Fruit fly (Drosophila melanogaster) whole organism, embryonic: ENCODE results near the gene Gk1.

Source experiments
- ATbp ChIP-seq: fragments of 200-800 bp; sonication (Bioruptor generic); optimal IDR thresholded peaks from 2 replicates; lab custom pipeline; 2017; ENCODE audit warnings: missing biosample characterization, mild to moderate bottlenecking, missing genetic modification characterization, missing genetic modification reagents
- Atf3 ChIP-seq: fragments of 200-800 bp; sonication (Bioruptor generic); optimal IDR thresholded peaks from 3 replicates; lab custom pipeline; 2016; ENCODE audit warnings: missing biosample characterization, missing genetic modification characterization
- B-H2 ChIP-seq: fragments of 200-800 bp; sonication (Bioruptor generic); optimal IDR thresholded peaks from 2 replicates; lab custom pipeline; 2018; ENCODE audit warnings: missing biosample characterization, mild to moderate bottlenecking, missing genetic modification characterization
- Blimp-1 ChIP-seq: fragments of 200-800 bp; sonication (Bioruptor generic); optimal IDR thresholded peaks from 3 replicates; lab custom pipeline; 2018; ENCODE audit warnings: missing biosample characterization, missing genetic modification characterization, mild to moderate bottlenecking, moderate library complexity, missing genetic modification reagents
- CG1233 ChIP-seq: fragments of 200-800 bp; sonication (Bioruptor generic); optimal IDR thresholded peaks from 4 replicates; lab custom pipeline; 2018; ENCODE audit warnings: missing biosample characterization, mild to moderate bottlenecking, missing genetic modification characterization
- CG14710 ChIP-seq: fragments of 200-800 bp; sonication (Bioruptor generic); optimal IDR thresholded peaks from 3 replicates; lab custom pipeline; 2019; ENCODE audit warnings: missing biosample characterization, mild to moderate bottlenecking, missing genetic modification characterization, moderate library complexity
- CG15011 ChIP-seq: fragments of 200-800 bp; sonication (Bioruptor generic); optimal IDR thresholded peaks from 3 replicates; lab custom pipeline; 2018; ENCODE audit warnings: missing biosample characterization, mild to moderate bottlenecking, missing genetic modification characterization
- CG15073 ChIP-seq: fragments of 200-800 bp; sonication (Bioruptor generic); optimal IDR thresholded peaks from 2 replicates; lab custom pipeline; 2016; ENCODE audit warnings: missing biosample characterization, missing genetic modification characterization
- CG1529 ChIP-seq: fragments of 200-800 bp; sonication (Bioruptor generic); optimal IDR thresholded peaks from 3 replicates; lab custom pipeline; 2018; ENCODE audit warnings: missing biosample characterization, missing genetic modification characterization
- CG15601 ChIP-seq: fragments of 200-800 bp; sonication (Bioruptor generic); optimal IDR thresholded peaks from 3 replicates; lab custom pipeline; 2019; ENCODE audit warnings: missing biosample characterization, mild to moderate bottlenecking, missing genetic modification characterization, moderate library complexity
- CG18011 ChIP-seq: fragments of 200-800 bp; sonication (Bioruptor generic); optimal IDR thresholded peaks from 2 replicates; lab custom pipeline; 2017; ENCODE audit warnings: missing biosample characterization, missing genetic modification characterization, mild to moderate bottlenecking, moderate library complexity, missing genotype
- CG18764 ChIP-seq: fragments of 200-800 bp; sonication (Bioruptor generic); optimal IDR thresholded peaks from 3 replicates; lab custom pipeline; 2016; ENCODE audit warnings: missing biosample characterization, missing genetic modification characterization
- CG32767 ChIP-seq: fragments of 200-800 bp; sonication (Bioruptor generic); IDR thresholded peaks from 2 replicates; pipeline ENCODE4 v1.3.6; 2022; ENCODE audit warnings: missing biosample characterization, missing genetic modification characterization
- CG33213 ChIP-seq: fragments of 200-800 bp; sonication (Bioruptor generic); optimal IDR thresholded peaks from 3 replicates; lab custom pipeline; 2016; ENCODE audit warnings: missing biosample characterization, missing genetic modification characterization
- CG4707 ChIP-seq: fragments of 200-800 bp; sonication (Bioruptor generic); optimal IDR thresholded peaks from 2 replicates; lab custom pipeline; 2018; ENCODE audit warnings: missing biosample characterization, mild to moderate bottlenecking, missing genetic modification characterization, moderate library complexity
- CG6654 ChIP-seq: fragments of 200-800 bp; sonication (Bioruptor generic); optimal IDR thresholded peaks from 2 replicates; lab custom pipeline; 2017; ENCODE audit warnings: missing biosample characterization, mild to moderate bottlenecking, missing genetic modification characterization
- CG6683 ChIP-seq: fragments of 200-800 bp; sonication (Bioruptor generic); optimal IDR thresholded peaks from 2 replicates; lab custom pipeline; 2017; ENCODE audit warnings: missing biosample characterization, mild to moderate bottlenecking, missing genetic modification characterization, missing genetic modification reagents
- CG6791 ChIP-seq: fragments of 200-800 bp; sonication (Bioruptor generic); IDR thresholded peaks from 3 replicates; pipeline ENCODE4 v1.3.6; 2022; ENCODE audit warnings: missing biosample characterization, missing genetic modification characterization; ENCODE audit not compliant: partially characterized antibody
- CG8089 ChIP-seq: fragments of 200-800 bp; sonication (Bioruptor generic); optimal IDR thresholded peaks from 3 replicates; lab custom pipeline; 2016; ENCODE audit warnings: missing biosample characterization, missing genetic modification characterization
- CG8924 ChIP-seq: fragments of 200-800 bp; optimal IDR thresholded peaks from 3 replicates; lab custom pipeline; 2019; ENCODE audit warnings: missing biosample characterization, mild to moderate bottlenecking, missing genetic modification characterization, moderate library complexity
- CG9797 ChIP-seq: fragments of 200-800 bp; sonication (Bioruptor generic); optimal IDR thresholded peaks from 3 replicates; lab custom pipeline; 2018; ENCODE audit warnings: missing biosample characterization, mild to moderate bottlenecking, missing genetic modification characterization
- CkIIα-i1 ChIP-seq: fragments of 200-800 bp; sonication (Bioruptor generic); IDR thresholded peaks from 2 replicates; pipeline ENCODE4 v1.3.6; 2022; ENCODE audit warnings: missing biosample characterization, missing genetic modification characterization
- D19B ChIP-seq: fragments of 200-800 bp; sonication (Bioruptor generic); optimal IDR thresholded peaks from 2 replicates; lab custom pipeline; 2017; ENCODE audit warnings: missing biosample characterization, mild to moderate bottlenecking, missing genetic modification characterization
- Dbx ChIP-seq: fragments of 200-800 bp; sonication (Bioruptor generic); IDR thresholded peaks from 3 replicates; pipeline ENCODE4 v1.3.6; 2022; ENCODE audit warnings: missing biosample characterization, missing genetic modification characterization
- Dp ChIP-seq: fragments of 200-800 bp; sonication (Bioruptor generic); optimal IDR thresholded peaks from 2 replicates; lab custom pipeline; 2018; ENCODE audit warnings: missing biosample characterization, mild to moderate bottlenecking, missing genetic modification characterization, moderate library complexity
- Ets65A ChIP-seq: fragments of 200-800 bp; sonication (Bioruptor generic); peaks from one replicate; lab custom pipeline; 2016; ENCODE audit warnings: missing biosample characterization, missing genetic modification characterization
- Fer1 ChIP-seq: fragments of 200-800 bp; sonication (Bioruptor generic); optimal IDR thresholded peaks from 2 replicates; lab custom pipeline; 2017; ENCODE audit warnings: missing biosample characterization, mild to moderate bottlenecking, missing genetic modification characterization
- Gug ChIP-seq: fragments of 200-800 bp; sonication (Bioruptor generic); IDR thresholded peaks from 4 replicates; pipeline ENCODE4 v1.3.6; 2022; ENCODE audit warnings: missing biosample characterization, missing genetic modification characterization
- Hand ChIP-seq: fragments of 200-800 bp; sonication (Bioruptor generic); optimal IDR thresholded peaks from 2 replicates; lab custom pipeline; 2017; ENCODE audit warnings: mild to moderate bottlenecking, missing biosample characterization, missing genetic modification reagents, missing genetic modification characterization
- Lhr ChIP-seq: fragments of 200-800 bp; sonication (Bioruptor generic); optimal IDR thresholded peaks from 3 replicates; lab custom pipeline; 2017; ENCODE audit warnings: mild to moderate bottlenecking, missing biosample characterization, missing genetic modification reagents, missing genetic modification characterization
- MBD-R2 ChIP-seq: fragments of 200-800 bp; sonication (Bioruptor generic); IDR thresholded peaks from 2 replicates; pipeline ENCODE4 v1.3.6; 2022; ENCODE audit warnings: missing biosample characterization, missing genetic modification characterization
- NC2α ChIP-seq: fragments of 200-800 bp; sonication (Bioruptor generic); optimal IDR thresholded peaks from 2 replicates; lab custom pipeline; 2016; ENCODE audit warnings: missing biosample characterization, missing genetic modification characterization
- Oaz ChIP-seq: fragments of 200-800 bp; sonication (Bioruptor generic); IDR thresholded peaks from 2 replicates; pipeline ENCODE4 v1.3.6; 2022; ENCODE audit warnings: missing biosample characterization, missing genetic modification characterization
- Opbp ChIP-seq: fragments of 200-800 bp; sonication (Bioruptor generic); IDR thresholded peaks from 3 replicates; pipeline ENCODE4 v1.3.6; 2022; ENCODE audit warnings: missing biosample characterization, missing genetic modification characterization; ENCODE audit not compliant: partially characterized antibody
- Rx ChIP-seq: fragments of 200-800 bp; sonication (Bioruptor generic); IDR thresholded peaks from 2 replicates; pipeline ENCODE4 v1.3.6; 2022; ENCODE audit warnings: missing biosample characterization, missing genetic modification characterization
- Sry-δ ChIP-seq: fragments of 200-800 bp; sonication (Bioruptor generic); optimal IDR thresholded peaks from 2 replicates; lab custom pipeline; 2016; ENCODE audit warnings: missing biosample characterization, missing genetic modification characterization
- ash1 ChIP-seq: fragments of 200-800 bp; sonication (Bioruptor generic); optimal IDR thresholded peaks from 2 replicates; lab custom pipeline; 2018; ENCODE audit warnings: missing biosample characterization, mild to moderate bottlenecking, missing genetic modification characterization
- dimm ChIP-seq: fragments of 200-800 bp; sonication (Bioruptor generic); IDR thresholded peaks from 2 replicates; pipeline ENCODE4 v1.3.6; 2022; ENCODE audit warnings: missing biosample characterization, missing genetic modification characterization
- dm ChIP-seq: fragments of 200-800 bp; sonication (Bioruptor generic); optimal IDR thresholded peaks from 3 replicates; lab custom pipeline; 2016; ENCODE audit warnings: missing biosample characterization, missing genetic modification characterization
- gcm2 ChIP-seq: fragments of 200-800 bp; sonication (Bioruptor generic); optimal IDR thresholded peaks from 2 replicates; lab custom pipeline; 2016; ENCODE audit warnings: missing biosample characterization, missing genetic modification characterization
- gsb ChIP-seq: fragments of 200-800 bp; sonication (Bioruptor generic); IDR thresholded peaks from 2 replicates; pipeline ENCODE4 v1.3.6; 2022; ENCODE audit warnings: missing biosample characterization, missing genetic modification characterization
- mld ChIP-seq: fragments of 200-800 bp; sonication (Bioruptor generic); IDR thresholded peaks from 3 replicates; pipeline ENCODE4 v1.3.6; 2022; ENCODE audit warnings: missing biosample characterization, missing genetic modification characterization; ENCODE audit not compliant: partially characterized antibody
- onecut ChIP-seq: fragments of 200-800 bp; sonication (Bioruptor generic); IDR thresholded peaks from 2 replicates; pipeline ENCODE4 v1.3.6; 2022; ENCODE audit warnings: missing biosample characterization, missing genetic modification characterization
- otp ChIP-seq: fragments of 200-800 bp; sonication (Bioruptor generic); IDR thresholded peaks from 3 replicates; pipeline ENCODE4, ENCODE4 v1.3.6; 2022; ENCODE audit warnings: missing biosample characterization, missing genetic modification characterization
- sima ChIP-seq: fragments of 200-800 bp; sonication (Bioruptor generic); optimal IDR thresholded peaks from 2 replicates; lab custom pipeline; 2016; ENCODE audit warnings: missing biosample characterization, missing genetic modification characterization
- so ChIP-seq: fragments of 200-800 bp; sonication (Bioruptor generic); IDR thresholded peaks from 3 replicates; pipeline ENCODE4 v1.3.6; 2022; ENCODE audit warnings: missing biosample characterization, missing genetic modification characterization
- tap ChIP-seq: fragments of 200-800 bp; optimal IDR thresholded peaks from 3 replicates; lab custom pipeline; 2019; ENCODE audit warnings: missing biosample characterization, mild to moderate bottlenecking, missing genetic modification characterization, moderate library complexity
- wek ChIP-seq: fragments of 200-800 bp; sonication (Bioruptor generic); optimal IDR thresholded peaks from 3 replicates; lab custom pipeline; 2018; ENCODE audit warnings: missing biosample characterization, mild to moderate bottlenecking, missing genetic modification characterization, moderate library complexity

Gene Gk1

DNA sequence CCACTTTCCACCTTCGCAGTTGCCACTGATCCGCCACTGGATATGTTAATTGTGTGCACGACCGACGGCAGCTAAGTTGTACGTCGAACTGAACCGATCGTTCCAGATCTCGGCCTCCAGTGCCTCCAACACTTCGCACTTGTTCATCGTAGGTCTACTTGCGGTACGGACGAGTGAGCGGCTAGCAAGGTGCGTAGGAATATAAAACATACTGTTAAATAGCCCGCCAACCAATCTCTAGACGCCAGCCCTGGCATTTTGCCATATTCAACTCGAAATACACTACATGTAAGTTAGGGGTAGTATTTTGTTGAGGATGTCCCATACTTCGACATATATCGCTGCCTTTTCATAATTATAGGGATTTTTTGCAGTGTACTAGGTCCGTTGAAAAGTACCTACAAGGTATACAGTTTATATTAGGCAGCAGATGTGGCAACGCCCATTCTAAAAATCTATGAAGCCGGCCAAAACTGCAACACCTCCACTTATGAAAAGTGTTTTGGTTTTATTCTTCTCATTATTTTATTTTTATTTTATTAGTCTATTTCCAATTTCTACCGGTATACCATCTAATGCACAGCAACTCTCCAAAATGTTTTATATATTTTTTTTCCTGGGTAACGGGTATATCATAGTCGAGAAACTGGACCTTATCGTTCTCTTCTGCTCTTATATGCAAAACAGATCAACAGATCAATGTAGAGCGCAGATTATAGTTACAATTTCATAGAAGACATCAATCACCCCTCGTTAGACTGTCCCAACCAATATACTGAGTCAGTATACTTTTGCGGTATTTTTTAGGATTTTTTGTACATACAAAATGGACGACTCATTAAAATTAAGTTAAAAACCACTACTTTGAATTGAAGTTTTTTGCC, 17.6 kb upstream of the Gk1 start, which contains the start of the genes pyx and CG33229 (continued):
- TF ChIP-seq CG15011 (GFP tag; lab: Kevin White, UChicago) (peak; percentile 57), sima (peak; percentile 41), CG9797 (GFP tag; lab: Kevin White, UChicago) (peak; percentile 20), Lhr (GFP tag; lab: Kevin White, UChicago) (peak; percentile 31), Rx (GFP tag; lab: Robert Waterston, UW) (peak; percentile 56), CG1529 (GFP tag; lab: Kevin White, UChicago) (peak; percentile 47), CG6654 (peak; percentile 69), onecut (GFP tag; lab: Robert Waterston, UW) (peak; percentile 49), ATbp (GFP tag; lab: Kevin White, UChicago) (peak; percentile 57), CG14710 (tag; lab: Kevin White, UChicago) (peak; percentile 77), wek (peak; percentile 98), CG8924 (peak; percentile 85), Gug (GFP tag; lab: Robert Waterston, UW) (peak; percentile 83), dm (GFP tag; lab: Kevin White, UChicago) (peak; percentile 32), Sry-δ (GFP tag; lab: Kevin White, UChicago) (peak; percentile 49), Fer1 (GFP tag; lab: Kevin White, UChicago) (peak; percentile 55), NC2α (no peak), Opbp (GFP tag; lab: Robert Waterston, UW) (no peak), Blimp-1 (GFP tag; lab: Kevin White, UChicago) (no peak), Atf3 (GFP tag; lab: Kevin White, UChicago) (peak; percentile 80), CG6791 (peak; percentile 34; the same call in 1 of the 3 replicates), CkIIα-i1 (GFP tag; lab: Robert Waterston, UW) (0 out of 2 replicates have a peak, but pooled peaks have one; percentile 11), CG18011 (peak; percentile 57), CG32767 (GFP tag; lab: Robert Waterston, UW) (peak; percentile 8; the same call in 1 of the 2 replicates), D19B (peak; percentile 78), gcm2 (peak; percentile 74), Dbx (GFP tag; lab: Robert Waterston, UW) (peak; percentile 86), CG1233 (peak; percentile 85), CG4707 (GFP tag; lab: Kevin White, UChicago) (no peak), Hand (peak; percentile 63), dimm (peak; percentile 38; the same call in 1 of the 2 replicates), tap (peak; percentile 62), gsb (GFP tag; lab: Robert Waterston, UW) (peak; percentile 75), CG8089 (GFP tag; lab: Kevin White, UChicago) (peak; percentile 66), otp (GFP tag; lab: Robert Waterston, UW) (no peak), Ets65A (GFP tag; lab: Kevin White, UChicago) (peak; percentile 99), Dp (GFP tag; lab: Kevin White, UChicago) (peak; percentile 91), CG15073 (GFP tag; lab: Kevin White, UChicago) (peak; percentile 51), mld (GFP tag; lab: Robert Waterston, UW) (no peak), CG6683 (GFP tag; lab: Kevin White, UChicago) (peak; percentile 13), CG15601 (tag; lab: Kevin White, UChicago) (peak; percentile 70), B-H2 (GFP tag; lab: Kevin White, UChicago) (peak; percentile 93), MBD-R2 (GFP tag; lab: Robert Waterston, UW) (peak; percentile 51; the same call in 1 of the 2 replicates), CG33213 (GFP tag; lab: Kevin White, UChicago) (peak; percentile 31), Oaz (GFP tag; lab: Robert Waterston, UW) (peak; percentile 66), CG18764 (GFP tag; lab: Kevin White, UChicago) (peak; percentile 77), so (GFP tag; lab: Robert Waterston, UW) (peak; percentile 60; the same call in 1 of the 3 replicates), ash1 (GFP tag; lab: Kevin White, UChicago) (no peak)
